Worm (Caenorhabditis elegans) whole organism, mixed stage, embryonic: Measurements from ENCODE around the gene tpra-1.

Experiments used
- bed-3 ChIP-seq: fragments of 200-800 bp; sonication (Bioruptor generic); optimal IDR thresholded peaks from 3 replicates; lab custom pipeline; 2018; ENCODE audit warnings: mild to moderate bottlenecking, missing genetic modification characterization, moderate library complexity, missing compliant biosample characterization
- blmp-1 ChIP-seq: fragments of 150-350 bp; optimal IDR thresholded peaks from 2 replicates; lab custom pipeline; 2014; ENCODE audit warnings: missing biosample characterization, missing genetic modification characterization
- ceh-39 ChIP-seq: fragments of 150-350 bp; optimal IDR thresholded peaks from 2 replicates; lab custom pipeline; 2014; ENCODE audit warnings: missing biosample characterization, missing genetic modification characterization
- ceh-83 ChIP-seq: fragments of 200-800 bp; sonication (Bioruptor generic); optimal IDR thresholded peaks from 2 replicates; lab custom pipeline; 2018; ENCODE audit warnings: mild to moderate bottlenecking, missing genetic modification characterization, missing compliant biosample characterization
- ces-1 ChIP-seq: fragments of 150-350 bp; optimal IDR thresholded peaks from 2 replicates; lab custom pipeline; 2014; ENCODE audit warnings: missing biosample characterization, missing genetic modification reagents, missing genetic modification characterization
- cnd-1 ChIP-seq: fragments of 200-800 bp; sonication (Bioruptor generic); optimal IDR thresholded peaks from 2 replicates; lab custom pipeline; 2018; ENCODE audit warnings: mild to moderate bottlenecking, missing genetic modification characterization, missing compliant biosample characterization
- drap-1 ChIP-seq: fragments of 200-800 bp; sonication (Bioruptor generic); optimal IDR thresholded peaks from 3 replicates; lab custom pipeline; 2018; ENCODE audit warnings: mild to moderate bottlenecking, missing genetic modification characterization, missing compliant biosample characterization
- elt-1 ChIP-seq: sonication (generic microtip); optimal IDR thresholded peaks from 2 replicates; lab custom pipeline; 2017; ENCODE audit warnings: missing genetic modification characterization, mild to moderate bottlenecking, missing compliant biosample characterization, antibody characterized with exemption, moderate library complexity, borderline replicate concordance; ENCODE audit not compliant: insufficient read depth
- elt-3 ChIP-seq: fragments of 150-350 bp; optimal IDR thresholded peaks from 2 replicates; lab custom pipeline; 2014; ENCODE audit warnings: missing biosample characterization, missing genetic modification characterization
- flh-1 ChIP-seq: fragments of 200-800 bp; sonication (Bioruptor generic); optimal IDR thresholded peaks from 2 replicates; lab custom pipeline; 2018; ENCODE audit warnings: mild to moderate bottlenecking, missing genetic modification characterization, moderate library complexity, missing compliant biosample characterization
- ham-2 ChIP-seq: fragments of 200-800 bp; sonication (Bioruptor generic); optimal IDR thresholded peaks from 2 replicates; lab custom pipeline; 2018; ENCODE audit warnings: mild to moderate bottlenecking, missing genetic modification characterization, missing compliant biosample characterization
- hlh-1 ChIP-seq: fragments of 150-350 bp; optimal IDR thresholded peaks from 2 replicates; lab custom pipeline; 2014; ENCODE audit warnings: missing biosample characterization, missing genetic modification reagents, missing genetic modification characterization
- lin-13 ChIP-seq: fragments of 150-350 bp; optimal IDR thresholded peaks from 2 replicates; lab custom pipeline; 2014; ENCODE audit warnings: missing biosample characterization, missing genetic modification characterization
- lin-32 ChIP-seq: fragments of 200-800 bp; sonication (Bioruptor generic); optimal IDR thresholded peaks from 2 replicates; lab custom pipeline; 2018; ENCODE audit warnings: mild to moderate bottlenecking, missing genetic modification characterization, missing compliant biosample characterization
- lsy-2 ChIP-seq: fragments of 150-350 bp; optimal IDR thresholded peaks from 2 replicates; lab custom pipeline; 2014; ENCODE audit warnings: missing biosample characterization, missing genetic modification characterization
- mab-5 ChIP-seq: fragments of 150-350 bp; optimal IDR thresholded peaks from 2 replicates; lab custom pipeline; 2014; ENCODE audit warnings: missing biosample characterization, missing genetic modification characterization
- mls-2 ChIP-seq: sonication (generic microtip); optimal IDR thresholded peaks from 2 replicates; lab custom pipeline; 2016; ENCODE audit warnings: mild to moderate bottlenecking, missing genetic modification characterization, moderate library complexity, missing compliant biosample characterization
- nhr-12 ChIP-seq: fragments of 150-350 bp; optimal IDR thresholded peaks from 2 replicates; lab custom pipeline; 2014; ENCODE audit warnings: missing biosample characterization, missing genetic modification characterization
- nhr-2 ChIP-seq: fragments of 150-350 bp; optimal IDR thresholded peaks from 2 replicates; lab custom pipeline; 2014; ENCODE audit warnings: missing biosample characterization, missing genetic modification characterization
- nhr-237 ChIP-seq: fragments of 150-350 bp; optimal IDR thresholded peaks from 2 replicates; lab custom pipeline; 2014; ENCODE audit warnings: missing biosample characterization, missing genetic modification characterization
- nhr-28 ChIP-seq: fragments of 150-350 bp; optimal IDR thresholded peaks from 2 replicates; lab custom pipeline; 2014; ENCODE audit warnings: missing biosample characterization, missing genetic modification characterization
- nhr-76 ChIP-seq: sonication (generic microtip); optimal IDR thresholded peaks from 2 replicates; lab custom pipeline; 2017; ENCODE audit warnings: missing biosample characterization, missing genetic modification characterization
- sem-2 ChIP-seq: fragments of 200-800 bp; sonication (Bioruptor generic); optimal IDR thresholded peaks from 2 replicates; lab custom pipeline; 2018; ENCODE audit warnings: mild to moderate bottlenecking, missing genetic modification characterization, missing compliant biosample characterization
- sptf-1 ChIP-seq: sonication (generic microtip); optimal IDR thresholded peaks from 2 replicates; lab custom pipeline; 2017; ENCODE audit warnings: mild to moderate bottlenecking, missing genetic modification characterization, moderate library complexity, missing compliant biosample characterization
- tbx-8 ChIP-seq: fragments of 200-800 bp; sonication (Bioruptor generic); optimal IDR thresholded peaks from 2 replicates; lab custom pipeline; 2018; ENCODE audit warnings: mild to moderate bottlenecking, missing genetic modification characterization, moderate library complexity, missing compliant biosample characterization
- unc-120 ChIP-seq: sonication (generic microtip); optimal IDR thresholded peaks from 2 replicates; lab custom pipeline; 2017; ENCODE audit warnings: missing genetic modification characterization, missing compliant biosample characterization; ENCODE audit not compliant: poor library complexity, severe bottlenecking
- unc-39 ChIP-seq: fragments of 150-350 bp; optimal IDR thresholded peaks from 2 replicates; lab custom pipeline; 2014; ENCODE audit warnings: missing biosample characterization, missing genetic modification characterization
- unc-62 ChIP-seq: fragments of 150-350 bp; optimal IDR thresholded peaks from 2 replicates; lab custom pipeline; 2014; ENCODE audit warnings: missing biosample characterization, missing genetic modification reagents, missing genetic modification characterization
- zip-8 ChIP-seq: fragments of 150-350 bp; optimal IDR thresholded peaks from 2 replicates; lab custom pipeline; 2014; ENCODE audit warnings: missing biosample characterization, missing genetic modification characterization
- ztf-11 ChIP-seq: fragments of 150-350 bp; optimal IDR thresholded peaks from 2 replicates; lab custom pipeline; 2014; ENCODE audit warnings: missing biosample characterization, missing genetic modification characterization

tpra-1 gene

DNA sequence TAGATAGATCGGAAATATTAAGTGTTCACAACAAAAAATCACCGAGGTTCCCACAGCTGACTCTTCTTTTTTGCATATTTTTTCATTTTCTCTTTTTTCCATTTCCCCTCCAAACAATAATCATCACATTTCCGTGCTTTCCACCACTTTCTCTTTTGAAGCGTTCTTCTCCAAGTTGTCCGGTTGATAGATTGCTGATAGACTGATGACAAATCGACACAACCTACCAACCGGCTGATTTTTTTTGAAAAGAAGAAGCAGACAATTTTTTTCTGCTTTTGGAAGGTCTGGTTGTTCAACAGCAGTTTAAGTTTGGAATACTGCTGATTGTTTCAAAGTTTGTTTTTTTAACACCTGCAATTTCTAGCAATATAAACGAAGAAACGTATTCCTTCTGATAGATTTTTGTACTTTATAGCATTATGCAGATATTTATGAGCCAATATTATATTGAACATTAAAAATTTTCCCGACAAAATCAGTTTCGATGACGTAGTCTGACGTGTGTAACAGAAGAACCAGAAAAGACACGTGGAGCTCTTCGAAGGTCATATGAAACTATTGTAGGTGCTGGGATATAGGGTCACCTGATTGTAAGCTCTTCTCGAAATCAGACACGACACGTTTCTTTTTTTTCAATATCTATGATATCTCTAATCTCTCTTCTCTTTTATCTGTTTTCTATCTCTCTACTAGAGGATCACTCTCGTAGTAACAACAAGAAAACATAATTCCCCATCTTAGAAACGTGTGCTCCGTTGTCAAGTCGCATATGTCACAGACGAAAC is 18.4 kb downstream of the tpra-1 start:
- TF ChIP-seq mls-2 (tag; lab: Kevin White, UChicago): no peak
- TF ChIP-seq elt-1: no peak
- TF ChIP-seq mab-5: no peak
- no peak for TF ChIP-seq lin-32 (GFP tag; lab: Kevin White, UChicago)
- no peak for TF ChIP-seq sem-2 (GFP tag; lab: Kevin White, UChicago)
- no peak for TF ChIP-seq ham-2 (GFP tag; lab: Kevin White, UChicago)

DNA sequence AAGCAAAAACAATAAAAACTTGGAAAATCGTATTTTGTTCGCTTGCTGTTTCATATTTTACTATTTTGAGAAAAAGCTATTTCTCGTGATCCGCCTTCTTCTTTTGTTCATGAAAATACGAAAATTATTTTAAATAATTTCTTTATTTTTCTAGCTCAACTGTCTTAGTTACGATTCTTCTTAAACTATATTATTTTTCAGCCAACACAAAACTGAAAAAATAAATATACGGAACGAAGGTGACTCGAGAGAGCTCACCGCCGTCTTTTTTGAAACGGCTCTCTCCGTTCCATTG is 19.0 kb downstream of the tpra-1 start, which contains the start of gene pdzd-8:
Gene pdzd-8, plus strand, starts transcription at position 196 of the 295 bp plus-strand sequence.
- TF ChIP-seq cnd-1 (tag; lab: Kevin White, UChicago): no peak
- TF ChIP-seq blmp-1 (tag; lab: Kevin White, UChicago): no peak
- TF ChIP-seq tbx-8 (GFP tag; lab: Kevin White, UChicago): no peak
- no peak for TF ChIP-seq unc-39
- no peak for TF ChIP-seq hlh-1
- TF ChIP-seq unc-62: no peak
- no peak for TF ChIP-seq nhr-28
- TF ChIP-seq nhr-237 (tag; lab: Kevin White, UChicago): no peak
- no peak for TF ChIP-seq lsy-2 (tag; lab: Kevin White, UChicago)
- TF ChIP-seq unc-120 (tag; lab: Kevin White, UChicago): no peak
- TF ChIP-seq mab-5: no peak
- no peak for TF ChIP-seq flh-1
- no peak for TF ChIP-seq lin-32 (GFP tag; lab: Kevin White, UChicago)
- no peak for TF ChIP-seq sptf-1 (tag; lab: Kevin White, UChicago)

DNA sequence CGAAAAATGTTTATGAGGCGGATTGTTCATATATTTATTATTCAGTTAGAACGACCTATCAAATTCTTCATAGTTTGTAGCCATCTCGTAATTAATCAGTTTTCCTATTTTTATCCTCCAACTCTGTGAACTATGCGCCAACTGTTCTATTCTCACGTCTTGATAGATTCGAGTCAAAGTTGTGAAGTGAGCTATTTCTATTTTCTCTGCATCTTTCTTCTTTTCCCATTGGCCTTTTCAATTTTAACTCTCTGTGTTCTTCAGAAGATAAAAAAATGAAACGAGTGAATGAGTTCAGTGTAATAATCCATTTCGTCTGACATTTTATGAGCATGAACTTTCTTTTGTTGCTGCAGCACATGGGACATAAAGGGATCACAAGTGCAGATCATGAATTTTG is 21.8 kb downstream of the tpra-1 start:
- TF ChIP-seq hlh-1 (peak; percentile 51), tbx-8 (GFP tag; lab: Kevin White, UChicago) (no peak), elt-1 (no peak), mab-5 (no peak), ces-1 (GFP tag; lab: Kevin White, UChicago) (no peak), ceh-83 (GFP tag; lab: Kevin White, UChicago) (no peak), elt-3 (tag; lab: Kevin White, UChicago) (no peak), unc-120 (tag; lab: Kevin White, UChicago) (peak; percentile 25), nhr-28 (no peak), unc-62 (no peak), lin-13 (tag; lab: Kevin White, UChicago) (no peak), lin-32 (GFP tag; lab: Kevin White, UChicago) (no peak)

DNA sequence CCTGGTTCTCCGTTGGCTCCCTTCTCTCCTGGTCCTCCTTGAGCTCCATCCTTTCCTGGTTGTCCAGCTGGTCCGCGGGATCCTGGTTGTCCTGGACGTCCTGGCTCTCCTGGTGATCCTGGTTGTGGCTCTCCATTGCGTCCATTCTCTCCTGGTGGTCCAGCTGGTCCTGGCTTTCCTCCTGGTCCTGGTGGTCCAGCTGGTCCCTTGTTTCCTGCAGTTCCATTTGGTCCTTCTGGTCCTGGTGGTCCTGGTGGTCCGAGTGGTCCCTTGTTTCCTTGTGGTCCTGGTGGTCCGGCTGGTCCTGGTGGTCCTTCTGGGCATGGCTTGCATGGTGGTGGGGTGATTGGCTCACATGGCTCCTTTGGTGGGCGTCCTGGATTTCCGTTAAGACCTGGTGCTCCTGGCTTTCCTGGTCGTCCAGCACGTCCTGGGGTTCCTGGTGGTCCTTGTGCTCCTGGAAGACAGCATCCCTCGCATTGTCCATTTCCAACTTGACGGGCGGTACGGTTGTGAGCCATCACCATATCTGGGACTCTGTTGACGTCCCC is 22.8 kb downstream of the tpra-1 start:
- TF ChIP-seq nhr-237 (tag; lab: Kevin White, UChicago) (no peak), sem-2 (GFP tag; lab: Kevin White, UChicago) (no peak), elt-3 (tag; lab: Kevin White, UChicago) (no peak), lin-32 (GFP tag; lab: Kevin White, UChicago) (no peak), elt-1 (no peak), flh-1 (no peak), sptf-1 (tag; lab: Kevin White, UChicago) (no peak), unc-120 (tag; lab: Kevin White, UChicago) (no peak), ces-1 (GFP tag; lab: Kevin White, UChicago) (no peak), tbx-8 (GFP tag; lab: Kevin White, UChicago) (no peak), unc-62 (no peak), drap-1 (no peak), bed-3 (no peak), ceh-39 (tag; lab: Kevin White, UChicago) (no peak), mab-5 (no peak), zip-8 (tag; lab: Kevin White, UChicago) (no peak), nhr-76 (no peak), blmp-1 (tag; lab: Kevin White, UChicago) (no peak), unc-39 (no peak)

DNA sequence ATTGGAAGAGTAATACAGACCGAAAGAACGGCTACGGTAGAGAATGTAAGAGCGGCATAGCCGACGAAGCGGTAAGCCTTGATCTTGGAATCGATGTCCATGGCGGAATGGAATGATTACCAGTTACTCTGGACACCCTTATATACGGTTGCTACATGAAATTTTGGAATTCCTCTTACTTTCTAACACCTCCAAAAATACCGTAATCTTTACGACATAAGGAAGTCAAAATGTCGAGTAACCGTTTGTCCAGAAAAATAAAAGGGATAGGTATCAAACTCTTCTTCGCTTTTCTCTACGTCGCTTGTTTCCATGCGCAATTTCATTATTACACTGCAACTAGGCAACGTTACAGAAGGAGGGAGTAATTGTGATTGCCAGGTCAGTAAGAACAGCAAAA is 23.4 kb downstream of the tpra-1 start, which contains the start of gene col-119:
Gene col-119, minus strand, starts transcription at position 101 of the 400 bp plus-strand sequence.
- no peak for TF ChIP-seq nhr-12 (tag; lab: Kevin White, UChicago)
- TF ChIP-seq elt-3 (tag; lab: Kevin White, UChicago): no peak
- TF ChIP-seq unc-62: no peak
- TF ChIP-seq nhr-2 (tag; lab: Kevin White, UChicago): no peak
- no peak for TF ChIP-seq nhr-76
- no peak for TF ChIP-seq lin-13 (tag; lab: Kevin White, UChicago)
- TF ChIP-seq ztf-11 (tag; lab: Kevin White, UChicago): no peak
- TF ChIP-seq elt-1: no peak
- no peak for TF ChIP-seq drap-1
